Worm (Caenorhabditis elegans): ENCODE results near the gene F58G1.7.

DNA sequence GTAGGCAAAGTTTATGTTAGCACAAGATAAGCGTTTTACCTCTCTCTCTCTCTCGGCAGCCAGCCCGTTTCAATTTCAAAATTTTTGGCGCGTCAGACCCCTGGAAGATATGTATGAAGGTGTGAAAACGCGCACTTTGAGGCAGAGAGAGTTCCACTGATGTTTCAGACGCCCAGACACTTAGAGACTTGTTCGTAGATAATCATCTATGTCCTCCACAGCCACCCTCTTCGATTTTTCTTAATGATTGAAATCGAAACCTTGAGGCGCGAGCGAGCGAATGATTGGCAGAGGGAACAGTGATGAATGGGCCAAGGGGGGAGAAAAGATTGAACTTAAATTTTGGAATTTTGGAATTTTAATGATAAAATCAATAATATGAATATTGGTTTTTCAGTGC is 43.5 kb upstream of the F58G1.7 start:
- TF ChIP-seq bed-2 (GFP tag; IDR thresholded peaks at IDR 0.05) (no peak), nfya-1 (tag; optimal IDR thresholded peaks at IDR 0.05; ENCODE audit: borderline replicate concordance, insufficient read depth) (no peak), ceh-27 (GFP tag; optimal IDR thresholded peaks at IDR 0.05) (no peak), unc-62 (GFP tag; optimal IDR thresholded peaks at IDR 0.05) (no peak), lir-1 (GFP tag; conservative IDR thresholded peaks at IDR 0.05) (no peak), pha-4 (tag; optimal IDR thresholded peaks at IDR 0.05) (no peak), ZK185.1 (tag; optimal IDR thresholded peaks at IDR 0.05; ENCODE audit: poor library complexity, severe bottlenecking) (no peak), madf-6 (GFP tag; IDR thresholded peaks at IDR 0.05) (no peak), ztf-28 (GFP tag; IDR thresholded peaks at IDR 0.05) (no peak), egl-18 (GFP tag; IDR thresholded peaks at IDR 0.05) (no peak)

Data from whole organism, young adult.